Worm (Caenorhabditis elegans) whole organism, young adult: ENCODE measurements around the gene F38A5.22.

Source experiments
- D2030.7 ChIP-seq: fragments of 200-800 bp; sonication (Bioruptor generic); IDR thresholded peaks from 2 replicates; pipeline ENCODE4 v1.3.6; 2022; ENCODE audit warnings: missing genetic modification reagents, missing genetic modification characterization, missing compliant biosample characterization
- cebp-1 ChIP-seq, 2 experiments: fragments of 200-800 bp in 1 of 2; sonication (Bioruptor generic) in 1 of 2; sonication (generic microtip) in 1 of 2; IDR thresholded peaks in 1 of 2; optimal IDR thresholded peaks in 1 of 2; 2 replicates each; pipeline versions ENCODE4 v1.3.6 to Lab custom; 2017 to 2022; ENCODE audit warnings: missing compliant biosample characterization in 2 of 2, missing genetic modification characterization in 2 of 2, mild to moderate bottlenecking in 1 of 2, missing genetic modification reagents in 1 of 2, moderate library complexity in 1 of 2
- ceh-91 ChIP-seq: fragments of 200-800 bp; sonication (Bioruptor generic); IDR thresholded peaks from 2 replicates; pipeline ENCODE4 v1.3.6; 2022; ENCODE audit warnings: missing genetic modification reagents, missing genetic modification characterization, missing compliant biosample characterization
- ekl-4 ChIP-seq: fragments of 200-800 bp; sonication (Bioruptor generic); IDR thresholded peaks from 2 replicates; pipeline ENCODE4 v1.3.6; 2022; ENCODE audit warnings: missing genetic modification reagents, missing genetic modification characterization, missing compliant biosample characterization
- lin-54 ChIP-seq: fragments of 200-800 bp; sonication (Bioruptor generic); optimal IDR thresholded peaks from 2 replicates; lab custom pipeline; 2018; ENCODE audit warnings: mild to moderate bottlenecking, missing genetic modification characterization, missing compliant biosample characterization
- pha-4 ChIP-seq: fragments of 150-350 bp; sonication (generic microtip); optimal IDR thresholded peaks from 2 replicates; lab custom pipeline; 2014; ENCODE audit warnings: missing biosample characterization, missing genetic modification reagents, missing genetic modification characterization
- snpc-4 ChIP-seq, 5 experiments: fragments of 150-350 bp in 1 of 5; sonication (generic microtip) in 4 of 5; optimal IDR thresholded peaks; 2 replicates each; lab custom pipeline; 2014 to 2018; ENCODE audit warnings: missing genetic modification characterization in 5 of 5, missing biosample characterization in 3 of 5, antibody characterized with exemption in 2 of 5, mild to moderate bottlenecking in 2 of 5, missing compliant biosample characterization in 2 of 5, missing genotype in 2 of 5, moderate library complexity in 2 of 5, missing genetic modification reagents in 1 of 5
- unc-62 ChIP-seq: fragments of 150-350 bp; optimal IDR thresholded peaks from 2 replicates; lab custom pipeline; 2014; ENCODE audit warnings: missing biosample characterization, missing genetic modification reagents, missing genetic modification characterization
- ztf-25 ChIP-seq: fragments of 200-800 bp; sonication (Bioruptor generic); IDR thresholded peaks from 2 replicates; pipeline ENCODE4 v1.3.6; 2022; ENCODE audit warnings: missing genetic modification reagents, missing genetic modification characterization, missing compliant biosample characterization

DNA sequence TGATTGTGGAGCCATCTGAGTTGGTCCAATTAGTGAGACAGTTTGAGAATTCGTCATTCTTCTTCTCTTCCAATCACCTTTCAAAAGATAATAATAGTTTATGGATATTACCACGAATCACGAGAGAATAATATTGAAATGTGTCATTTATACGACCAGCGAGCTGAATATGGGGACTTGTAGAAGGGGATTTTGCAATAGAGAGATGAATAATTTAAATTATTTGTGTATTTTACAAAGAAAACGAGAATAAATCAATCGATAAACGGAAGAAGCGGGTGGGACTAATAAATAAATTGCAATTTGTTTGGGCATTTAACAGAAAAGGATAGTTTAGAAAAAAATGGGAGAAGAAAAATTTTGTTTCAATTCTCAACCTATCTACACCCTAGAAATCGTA lies 13.1 kb downstream of the F38A5.22 start, which contains the start of gene odr-8:
- TF ChIP-seq lin-54 (no peak), ceh-91 (GFP tag; lab: Robert Waterston, UW) (no peak), snpc-4 (GFP tag; optimal IDR thresholded peaks at IDR 0.05; lab: Kevin White, UChicago) (no peak), snpc-4 (tag; optimal IDR thresholded peaks at IDR 0.05; lab: Kevin White, UChicago) (peak in 1 of 4 experiments; percentile 50), cebp-1 (GFP tag; IDR thresholded peaks at IDR 0.05; lab: Robert Waterston, UW) (no peak), cebp-1 (tag; optimal IDR thresholded peaks at IDR 0.05; lab: Kevin White, UChicago) (no peak), unc-62 (GFP tag; lab: Kevin White, UChicago) (no peak), ekl-4 (GFP tag; lab: Robert Waterston, UW) (no peak), D2030.7 (no peak), ztf-25 (GFP tag; lab: Robert Waterston, UW) (no peak), pha-4 (tag; lab: Kevin White, UChicago) (no peak)
